Worm (Caenorhabditis elegans) whole organism, mixed stage, embryonic: ENCODE measurements around the gene R09E10.13.
A peak's percentile ranks its signal among the peaks of the same experiment; 100 is the strongest.

Experiments used
- bed-3 ChIP-seq: fragments of 200-800 bp; sonication (Bioruptor generic); optimal IDR thresholded peaks from 3 replicates; lab custom pipeline; 2018; ENCODE audit warnings: mild to moderate bottlenecking, missing genetic modification characterization, moderate library complexity, missing compliant biosample characterization
- blmp-1 ChIP-seq: fragments of 150-350 bp; optimal IDR thresholded peaks from 2 replicates; lab custom pipeline; 2014; ENCODE audit warnings: missing biosample characterization, missing genetic modification characterization
- elt-1 ChIP-seq: sonication (generic microtip); optimal IDR thresholded peaks from 2 replicates; lab custom pipeline; 2017; ENCODE audit warnings: missing genetic modification characterization, mild to moderate bottlenecking, missing compliant biosample characterization, antibody characterized with exemption, moderate library complexity, borderline replicate concordance; ENCODE audit not compliant: insufficient read depth
- elt-3 ChIP-seq: fragments of 150-350 bp; optimal IDR thresholded peaks from 2 replicates; lab custom pipeline; 2014; ENCODE audit warnings: missing biosample characterization, missing genetic modification characterization
- lin-32 ChIP-seq: fragments of 200-800 bp; sonication (Bioruptor generic); optimal IDR thresholded peaks from 2 replicates; lab custom pipeline; 2018; ENCODE audit warnings: mild to moderate bottlenecking, missing genetic modification characterization, missing compliant biosample characterization
- sptf-1 ChIP-seq: sonication (generic microtip); optimal IDR thresholded peaks from 2 replicates; lab custom pipeline; 2017; ENCODE audit warnings: mild to moderate bottlenecking, missing genetic modification characterization, moderate library complexity, missing compliant biosample characterization

R09E10.13 gene

ce11 chrIV:10250577-10251075 is 44.3 kb downstream of the R09E10.13 start, which contains the start of gene daf-14:
Gene daf-14, plus strand, starts transcription at chrIV:10250627.
- TF ChIP-seq lin-32 (GFP tag; lab: Kevin White, UChicago) (no peak), sptf-1 (tag; lab: Kevin White, UChicago) (no peak), bed-3 (GFP tag; lab: Kevin White, UChicago) (no peak), elt-3 (no peak)

ce11 chrIV:10245666-10246210 is 49.2 kb downstream of the R09E10.13 start, which contains the start of gene F01G10.10:
Gene F01G10.10, plus strand, starts transcription at chrIV:10246160.
- TF ChIP-seq blmp-1 (tag; lab: Kevin White, UChicago) (peak; percentile 66), elt-1 (tag; lab: Kevin White, UChicago) (no peak)
- TF ChIP-seq, all 35 proteins: peak for 1
